Worm (Caenorhabditis elegans) whole organism, L2 larva: ENCODE results near the gene ador-1.

ENCODE experiments used
- blmp-1 ChIP-seq: sonication (generic microtip); optimal IDR thresholded peaks from 2 replicates; lab custom pipeline; 2017; ENCODE audit warnings: missing genetic modification characterization, mild to moderate bottlenecking, missing compliant biosample characterization, antibody characterized with exemption, moderate library complexity; ENCODE audit not compliant: insufficient read depth
- ceh-16 ChIP-seq: fragments of 150-350 bp; optimal IDR thresholded peaks from 2 replicates; lab custom pipeline; 2014; ENCODE audit warnings: missing biosample characterization, missing genetic modification characterization
- elt-3 ChIP-seq: sonication (generic microtip); optimal IDR thresholded peaks from 2 replicates; lab custom pipeline; 2017; ENCODE audit warnings: missing biosample characterization, missing genetic modification characterization
- fos-1 ChIP-seq: fragments of 150-350 bp; optimal IDR thresholded peaks from 2 replicates; lab custom pipeline; 2014; ENCODE audit warnings: missing biosample characterization, missing genetic modification characterization
- lin-13 ChIP-seq: fragments of 150-350 bp; optimal IDR thresholded peaks from 2 replicates; lab custom pipeline; 2014; ENCODE audit warnings: missing biosample characterization, missing genetic modification reagents, missing genetic modification characterization
- nhr-10 ChIP-seq: sonication (generic microtip); optimal IDR thresholded peaks from 2 replicates; lab custom pipeline; 2017; ENCODE audit warnings: missing biosample characterization, missing genetic modification characterization
- nhr-25 ChIP-seq: fragments of 150-350 bp; sonication (generic microtip); optimal IDR thresholded peaks from 3 replicates; lab custom pipeline; 2014; ENCODE audit warnings: missing biosample characterization, missing genetic modification characterization
- ztf-1 ChIP-seq: fragments of 200-800 bp; sonication (Bioruptor generic); conservative IDR thresholded peaks from 2 replicates; pipeline ENCODE4 v1.3.6; 2022; ENCODE audit warnings: missing genetic modification characterization, missing compliant biosample characterization

DNA sequence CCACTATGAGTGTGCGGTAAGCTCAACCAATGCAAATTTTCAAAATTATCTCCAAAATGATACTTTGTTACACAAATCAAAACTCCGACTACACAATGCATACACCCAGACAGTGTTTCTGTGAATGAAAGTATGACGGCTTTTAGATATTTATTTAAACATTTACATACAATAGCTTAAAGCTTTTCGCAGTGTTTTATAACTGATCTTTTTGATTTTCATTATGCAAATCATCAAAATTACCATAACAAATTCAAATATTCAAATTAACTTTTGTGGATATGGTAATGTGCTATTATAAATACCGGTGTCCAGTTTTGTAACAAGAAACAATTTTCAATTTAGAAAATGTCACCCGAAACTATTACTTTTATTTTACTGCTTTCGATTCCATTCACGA is 43.7 kb upstream of the ador-1 start, which contains the start of the genes F49C5.5 and F49C5.10:
- TF ChIP-seq blmp-1, result no peak
- TF ChIP-seq lin-13 (GFP tag; lab: Kevin White, UChicago), result no peak
- TF ChIP-seq nhr-10 (tag; lab: Kevin White, UChicago), result no peak
- no peak for TF ChIP-seq nhr-25
- TF ChIP-seq ztf-1 (GFP tag; lab: Robert Waterston, UW), result no peak
- TF ChIP-seq fos-1 (tag; lab: Kevin White, UChicago), result no peak
- TF ChIP-seq ceh-16, result no peak
- no peak for TF ChIP-seq elt-3 (tag; lab: Kevin White, UChicago)
